Fruit fly (Drosophila melanogaster) Kc167 (cell line): ENCODE data around the gene Cnx14D.

Source experiments
- Myc ChIP-seq: fragments of >200 bp; optimal IDR thresholded peaks from 2 replicates; lab custom pipeline; 2017; ENCODE audit warnings: missing external identifiers
- ttk ChIP-seq: sonication (Bioruptor generic); optimal IDR thresholded peaks from 2 replicates; lab custom pipeline; 2017; ENCODE audit warnings: missing external identifiers

DNA sequence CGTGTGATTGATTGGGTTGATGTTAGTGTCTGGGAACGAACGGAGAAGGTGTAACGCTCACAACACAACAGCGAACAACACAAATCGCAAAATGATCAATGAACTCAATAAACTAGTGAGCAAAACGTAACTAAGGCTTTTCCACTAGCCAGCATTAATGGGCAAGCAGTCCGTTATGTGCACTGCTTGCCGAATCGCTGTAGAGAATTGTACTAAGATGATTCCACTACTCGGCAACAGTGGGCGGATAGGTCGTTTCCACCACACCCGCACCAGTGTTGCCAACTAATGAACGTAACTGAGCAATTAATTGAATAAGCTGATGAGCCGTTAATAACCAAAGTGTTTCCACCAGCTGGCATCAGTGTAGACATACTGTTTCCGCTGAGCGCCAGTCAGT is 40.7 kb downstream of the Cnx14D start:
- TF ChIP-seq Myc (lab: Kevin White, UChicago) (no peak), ttk (no peak)
